Worm (Caenorhabditis elegans): Measurements from ENCODE around the gene C25H3.16.

Gene C25H3.16

ce11 chrII:5708154-5708553, 42.1 kb downstream of the C25H3.16 start:
- TF ChIP-seq zip-8 (tag; optimal IDR thresholded peaks at IDR 0.05) (no peak), sptf-1 (tag; optimal IDR thresholded peaks at IDR 0.05) (no peak), lin-13 (tag; optimal IDR thresholded peaks at IDR 0.05) (no peak), ces-1 (GFP tag; optimal IDR thresholded peaks at IDR 0.05) (peak; percentile 89), ceh-43 (GFP tag; optimal IDR thresholded peaks at IDR 0.05) (no peak)

DNA sequence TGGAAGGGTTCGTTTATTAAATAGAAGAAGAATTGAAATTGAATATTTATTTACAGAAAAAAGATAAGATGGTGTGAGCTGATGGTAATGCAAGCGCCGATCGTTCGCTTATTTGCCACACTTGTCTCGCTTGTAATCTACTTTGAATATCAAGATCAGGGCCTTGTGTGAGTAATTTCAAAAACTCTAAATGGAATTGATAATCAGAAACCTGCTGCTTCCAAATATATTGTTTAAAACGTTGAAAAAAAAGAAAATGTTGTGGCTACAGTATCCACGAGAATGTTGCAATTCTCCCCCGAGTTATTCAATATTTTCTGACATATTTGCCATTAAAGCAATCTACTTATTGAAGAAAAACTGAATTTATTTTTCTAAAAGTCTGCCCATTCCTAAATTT, 44.7 kb downstream of the C25H3.16 start:
- TF ChIP-seq unc-39 (tag; optimal IDR thresholded peaks at IDR 0.05) = no peak

ce11 chrII:5712126-5712525, 46.0 kb downstream of the C25H3.16 start:
- TF ChIP-seq hlh-1 (tag; optimal IDR thresholded peaks at IDR 0.05) = no peak
- TF ChIP-seq ceh-39 (tag; optimal IDR thresholded peaks at IDR 0.05) = no peak
- TF ChIP-seq flh-1 (GFP tag; optimal IDR thresholded peaks at IDR 0.05) = no peak
- TF ChIP-seq elt-3 (tag; optimal IDR thresholded peaks at IDR 0.05) = peak; percentile 23
- TF ChIP-seq nhr-2 (tag; optimal IDR thresholded peaks at IDR 0.05) = no peak
- no peak for TF ChIP-seq mep-1 (tag; optimal IDR thresholded peaks at IDR 0.05)
- no peak for TF ChIP-seq zip-8 (tag; optimal IDR thresholded peaks at IDR 0.05)
- no peak for TF ChIP-seq lin-13 (tag; optimal IDR thresholded peaks at IDR 0.05)

ce11 chrII:5714807-5715206, 48.7 kb downstream of the C25H3.16 start, which contains the start of the genes tiar-1 and lelo-4:
TSS of gene tiar-1 (minus strand) at chrII:5714823.
TSS of gene lelo-4 (plus strand) at chrII:5714924.
- TF ChIP-seq snpc-4 (tag; optimal IDR thresholded peaks at IDR 0.05) = no peak
- no peak for TF ChIP-seq sem-2 (GFP tag; optimal IDR thresholded peaks at IDR 0.05)
- TF ChIP-seq lin-13 (tag; optimal IDR thresholded peaks at IDR 0.05) = peak; percentile 53
- TF ChIP-seq lin-32 (GFP tag; optimal IDR thresholded peaks at IDR 0.05) = no peak
- TF ChIP-seq flh-1 (GFP tag; optimal IDR thresholded peaks at IDR 0.05) = no peak
- TF ChIP-seq elt-1 (tag; optimal IDR thresholded peaks at IDR 0.05; ENCODE audit: borderline replicate concordance, insufficient read depth) = no peak
- no peak for TF ChIP-seq unc-62 (GFP tag; optimal IDR thresholded peaks at IDR 0.05)
- peak; percentile 49 for TF ChIP-seq nhr-237 (tag; optimal IDR thresholded peaks at IDR 0.05)
- no peak for TF ChIP-seq drap-1 (GFP tag; optimal IDR thresholded peaks at IDR 0.05)
- no peak for TF ChIP-seq nhr-76 (tag; optimal IDR thresholded peaks at IDR 0.05)
- no peak for TF ChIP-seq nhr-28 (tag; optimal IDR thresholded peaks at IDR 0.05)
- TF ChIP-seq bed-3 (GFP tag; optimal IDR thresholded peaks at IDR 0.05) = no peak
- TF ChIP-seq unc-39 (tag; optimal IDR thresholded peaks at IDR 0.05) = no peak
- TF ChIP-seq ceh-43 (GFP tag; optimal IDR thresholded peaks at IDR 0.05) = no peak
- peak; percentile 77 for TF ChIP-seq mep-1 (tag; optimal IDR thresholded peaks at IDR 0.05)
- no peak for TF ChIP-seq nhr-12 (tag; optimal IDR thresholded peaks at IDR 0.05)
- TF ChIP-seq cnd-1 (tag; optimal IDR thresholded peaks at IDR 0.05) = no peak
- peak; percentile 7 for TF ChIP-seq M03D4.4 (tag; optimal IDR thresholded peaks at IDR 0.05)
- no peak for TF ChIP-seq tbx-8 (GFP tag; optimal IDR thresholded peaks at IDR 0.05)
- TF ChIP-seq elt-3 (tag; optimal IDR thresholded peaks at IDR 0.05) = no peak
- no peak for TF ChIP-seq nhr-2 (tag; optimal IDR thresholded peaks at IDR 0.05)
- TF ChIP-seq zip-8 (tag; optimal IDR thresholded peaks at IDR 0.05) = no peak
- TF ChIP-seq ceh-83 (GFP tag; optimal IDR thresholded peaks at IDR 0.05) = no peak
- peak; percentile 57 for TF ChIP-seq mls-2 (tag; optimal IDR thresholded peaks at IDR 0.05)
- no peak for TF ChIP-seq unc-120 (tag; optimal IDR thresholded peaks at IDR 0.05; ENCODE audit: poor library complexity, severe bottlenecking)
- no peak for TF ChIP-seq ham-2 (GFP tag; optimal IDR thresholded peaks at IDR 0.05)
- TF ChIP-seq lsy-2 (tag; optimal IDR thresholded peaks at IDR 0.05) = peak; percentile 74
- no peak for TF ChIP-seq blmp-1 (tag; optimal IDR thresholded peaks at IDR 0.05)
- TF ChIP-seq sptf-1 (tag; optimal IDR thresholded peaks at IDR 0.05) = peak; percentile 35
- no peak for TF ChIP-seq ztf-11 (tag; optimal IDR thresholded peaks at IDR 0.05)
- TF ChIP-seq hlh-1 (tag; optimal IDR thresholded peaks at IDR 0.05) = peak; percentile 46
- TF ChIP-seq ces-1 (GFP tag; optimal IDR thresholded peaks at IDR 0.05) = no peak
- TF ChIP-seq mab-5 (tag; optimal IDR thresholded peaks at IDR 0.05) = no peak
- peak; percentile 47 for TF ChIP-seq ceh-39 (tag; optimal IDR thresholded peaks at IDR 0.05)
- TF ChIP-seq pha-4 (tag; optimal IDR thresholded peaks at IDR 0.05) = peak; percentile 45

Measured in whole organism, mixed stage, embryonic.